Worm (Caenorhabditis elegans) whole organism, L1 larva: ENCODE measurements around the gene clec-172.

Source experiments
- F16B12.6 ChIP-seq: fragments of 150-350 bp; optimal IDR thresholded peaks from 2 replicates; lab custom pipeline; 2014; ENCODE audit warnings: missing biosample characterization, missing genetic modification characterization
- fos-1 ChIP-seq: fragments of 150-350 bp; optimal IDR thresholded peaks from 2 replicates; lab custom pipeline; 2014; ENCODE audit warnings: missing biosample characterization, missing genetic modification characterization
- nhr-11 ChIP-seq: fragments of 150-350 bp; optimal IDR thresholded peaks from 2 replicates; lab custom pipeline; 2014; ENCODE audit warnings: missing biosample characterization, missing genetic modification characterization
- vab-15 ChIP-seq: sonication (generic microtip); optimal IDR thresholded peaks from 2 replicates; lab custom pipeline; 2017; ENCODE audit warnings: missing genotype, mild to moderate bottlenecking, missing genetic modification characterization, missing compliant biosample characterization

- TF ChIP-seq vab-15 (tag; lab: Kevin White, UChicago), result no peak
- no peak for TF ChIP-seq fos-1
- no peak for TF ChIP-seq nhr-11 (tag; lab: Kevin White, UChicago)
- TF ChIP-seq F16B12.6 (tag; lab: Kevin White, UChicago), result no peak
Measured at ce11 chrIV:1465462-1465861, 51.0 kb downstream of the clec-172 start.
